Worm (Caenorhabditis elegans): ENCODE results near the gene ZC395.4.

ZC395.4 gene

ce11 chrIII:5280228-5280627 is 10.3 kb downstream of the ZC395.4 start (continued):
- no peak for TF ChIP-seq daf-12 (tag; optimal IDR thresholded peaks at IDR 0.05)
- peak in 1 of 2 experiments; percentile 64 for TF ChIP-seq lsy-2 (tag; optimal IDR thresholded peaks at IDR 0.05)
- TF ChIP-seq Y105C5A.15 (GFP tag; IDR thresholded peaks at IDR 0.05) = no peak
- TF ChIP-seq aly-2 (tag; optimal IDR thresholded peaks at IDR 0.05) = no peak

ce11 chrIII:5285484-5285883 is 15.6 kb downstream of the ZC395.4 start:
- no peak for TF ChIP-seq lin-39 (tag; optimal IDR thresholded peaks at IDR 0.05)
- 0 out of 2 replicates have a peak, but pooled peaks have one; percentile 26 for TF ChIP-seq egl-43 (GFP tag; IDR thresholded peaks at IDR 0.05)
- peak; percentile 75 for TF ChIP-seq set-16 (GFP tag; IDR thresholded peaks at IDR 0.05)

- TF ChIP-seq F37D6.2 (tag; optimal IDR thresholded peaks at IDR 0.05) (no peak), gei-8 (GFP tag; optimal IDR thresholded peaks at IDR 0.05) (no peak), vab-7 (GFP tag; IDR thresholded peaks at IDR 0.05) (no peak), jun-1 (tag; optimal IDR thresholded peaks at IDR 0.05) (no peak), ceh-28 (tag; optimal IDR thresholded peaks at IDR 0.05) (no peak), nhr-237 (tag; optimal IDR thresholded peaks at IDR 0.05) (no peak), rbr-2 (tag; optimal IDR thresholded peaks at IDR 0.05) (no peak), tra-1 (GFP tag; IDR thresholded peaks at IDR 0.05) (no peak), mxl-3 (GFP tag; optimal IDR thresholded peaks at IDR 0.05) (no peak), nhr-28 (tag; optimal IDR thresholded peaks at IDR 0.05) (no peak), Y5F2A.4 (GFP tag; optimal IDR thresholded peaks at IDR 0.05) (no peak), ctbp-1 (GFP tag; IDR thresholded peaks at IDR 0.05) (no peak), ceh-62 (tag; optimal IDR thresholded peaks at IDR 0.05) (no peak), pqm-1 (tag; optimal IDR thresholded peaks at IDR 0.05) (no peak), unc-130 (GFP tag; optimal IDR thresholded peaks at IDR 0.05) (no peak), lin-38 (GFP tag; IDR thresholded peaks at IDR 0.05) (no peak), nhr-48 (tag; optimal IDR thresholded peaks at IDR 0.05) (no peak), nhr-11 (tag; optimal IDR thresholded peaks at IDR 0.05) (no peak), nhr-10 (tag; optimal IDR thresholded peaks at IDR 0.05) (no peak)
Observed at ce11 chrIII:5286205-5286604, 16.3 kb downstream of the ZC395.4 start, which contains the start of gene ZC395.11. ZC395.11 (minus strand) TSS chrIII:5286305.

ce11 chrIII:5287877-5288276 is 18.0 kb downstream of the ZC395.4 start, which contains the start of gene T15B12.1:
T15B12.1 (plus strand) TSS chrIII:5288177.
- peak; percentile 31 for TF ChIP-seq fkh-10 (GFP tag; optimal IDR thresholded peaks at IDR 0.05)
- TF ChIP-seq dpl-1 (GFP tag; optimal IDR thresholded peaks at IDR 0.05) = no peak
- no peak for TF ChIP-seq hlh-30 (tag; optimal IDR thresholded peaks at IDR 0.05; ENCODE audit: insufficient read depth)
- TF ChIP-seq mdl-1 (tag; optimal IDR thresholded peaks at IDR 0.05) = no peak
- TF ChIP-seq attf-4 (tag; optimal IDR thresholded peaks at IDR 0.05) = no peak
- no peak for TF ChIP-seq ama-1 (optimal IDR thresholded peaks at IDR 0.05)

ce11 chrIII:5290230-5290629 is 20.3 kb downstream of the ZC395.4 start:
- no peak for TF ChIP-seq nhr-10 (tag; optimal IDR thresholded peaks at IDR 0.05)
- TF ChIP-seq nhr-77 (tag; optimal IDR thresholded peaks at IDR 0.05) = no peak
- no peak for TF ChIP-seq ZK337.2 (GFP tag; IDR thresholded peaks at IDR 0.05)
- TF ChIP-seq aha-1 (tag) = peak; percentile 26
- TF ChIP-seq nhr-76 (tag; optimal IDR thresholded peaks at IDR 0.05) = no peak
- no peak for TF ChIP-seq ces-1 (GFP tag; optimal IDR thresholded peaks at IDR 0.05)
- TF ChIP-seq lin-15B (tag; optimal IDR thresholded peaks at IDR 0.05) = no peak
- TF ChIP-seq rbr-2 (tag; optimal IDR thresholded peaks at IDR 0.05) = no peak
- TF ChIP-seq D1046.2 (GFP tag; IDR thresholded peaks at IDR 0.05) = no peak
- TF ChIP-seq unc-62 (GFP tag; optimal IDR thresholded peaks at IDR 0.05 in 1 of 2) = peak in 1 of 2 experiments; percentile 95
- no peak for TF ChIP-seq unc-62 (tag; optimal IDR thresholded peaks at IDR 0.05)
